Fruit fly (Drosophila melanogaster) whole organism, embryonic: ENCODE data around the gene CG12116.
A peak's percentile ranks its signal among the peaks of the same experiment; 100 is the strongest.

Source experiments
- Atf-2 ChIP-seq: fragments of 200-800 bp; sonication (Bioruptor generic); optimal IDR thresholded peaks from 2 replicates; lab custom pipeline; 2016; ENCODE audit warnings: missing biosample characterization, missing genetic modification characterization
- CG10147 ChIP-seq: fragments of 200-800 bp; sonication (Bioruptor generic); optimal IDR thresholded peaks from 2 replicates; lab custom pipeline; 2019; ENCODE audit warnings: missing biosample characterization, mild to moderate bottlenecking, missing genetic modification characterization, moderate library complexity
- CG12071 ChIP-seq: fragments of 200-800 bp; sonication (Bioruptor generic); optimal IDR thresholded peaks from 3 replicates; lab custom pipeline; 2018; ENCODE audit warnings: missing biosample characterization, mild to moderate bottlenecking, missing genetic modification characterization
- CG12155 ChIP-seq: fragments of 200-800 bp; sonication (Bioruptor generic); optimal IDR thresholded peaks from 3 replicates; lab custom pipeline; 2016; ENCODE audit warnings: missing biosample characterization, missing genetic modification characterization
- CG1233 ChIP-seq: fragments of 200-800 bp; sonication (Bioruptor generic); optimal IDR thresholded peaks from 4 replicates; lab custom pipeline; 2018; ENCODE audit warnings: missing biosample characterization, mild to moderate bottlenecking, missing genetic modification characterization
- CG14441 ChIP-seq: fragments of 200-800 bp; sonication (Bioruptor generic); IDR thresholded peaks from 2 replicates; pipeline ENCODE4 v1.3.6; 2022; ENCODE audit warnings: missing biosample characterization, missing genetic modification characterization
- CG14965 ChIP-seq: fragments of 200-800 bp; sonication (Bioruptor generic); optimal IDR thresholded peaks from 2 replicates; lab custom pipeline; 2016; ENCODE audit warnings: missing biosample characterization, missing genetic modification characterization, borderline replicate concordance
- CG15479 ChIP-seq: fragments of 200-800 bp; sonication (Bioruptor generic); optimal IDR thresholded peaks from 3 replicates; lab custom pipeline; 2019; ENCODE audit warnings: missing biosample characterization, mild to moderate bottlenecking, missing genetic modification characterization, moderate library complexity
- CG16815 ChIP-seq: fragments of 200-800 bp; sonication (Bioruptor generic); optimal IDR thresholded peaks from 3 replicates; lab custom pipeline; 2017; ENCODE audit warnings: missing biosample characterization, mild to moderate bottlenecking, missing genetic modification characterization
- CG16863 ChIP-seq: fragments of 200-800 bp; sonication (Bioruptor generic); optimal IDR thresholded peaks from 3 replicates; lab custom pipeline; 2016; ENCODE audit warnings: missing biosample characterization, missing genetic modification characterization
- CG18262 ChIP-seq: fragments of 200-800 bp; optimal IDR thresholded peaks from 3 replicates; lab custom pipeline; 2019; ENCODE audit warnings: missing biosample characterization, mild to moderate bottlenecking, missing genetic modification characterization, moderate library complexity
- CG32767 ChIP-seq: fragments of 200-800 bp; sonication (Bioruptor generic); IDR thresholded peaks from 2 replicates; pipeline ENCODE4 v1.3.6; 2022; ENCODE audit warnings: missing biosample characterization, missing genetic modification characterization
- CG4617 ChIP-seq: fragments of 200-800 bp; sonication (Bioruptor generic); optimal IDR thresholded peaks from 3 replicates; lab custom pipeline; 2016; ENCODE audit warnings: missing biosample characterization, missing genetic modification characterization, borderline replicate concordance
- CG6813 ChIP-seq: fragments of 200-800 bp; sonication (Bioruptor generic); optimal IDR thresholded peaks from 2 replicates; lab custom pipeline; 2017; ENCODE audit warnings: missing biosample characterization, missing genetic modification characterization, mild to moderate bottlenecking, moderate library complexity, missing genetic modification reagents
- CG7372 ChIP-seq: fragments of 200-800 bp; sonication (Bioruptor generic); IDR thresholded peaks from 2 replicates; pipeline ENCODE4 v1.3.6; 2022; ENCODE audit warnings: missing biosample characterization, missing genetic modification characterization
- CG8089 ChIP-seq: fragments of 200-800 bp; sonication (Bioruptor generic); optimal IDR thresholded peaks from 3 replicates; lab custom pipeline; 2016; ENCODE audit warnings: missing biosample characterization, missing genetic modification characterization
- Doc2 ChIP-seq: fragments of 200-800 bp; sonication (Bioruptor generic); IDR thresholded peaks from 2 replicates; pipeline ENCODE4 v1.3.6; 2022; ENCODE audit warnings: missing biosample characterization, missing genetic modification characterization
- Dp ChIP-seq: fragments of 200-800 bp; sonication (Bioruptor generic); optimal IDR thresholded peaks from 2 replicates; lab custom pipeline; 2018; ENCODE audit warnings: missing biosample characterization, mild to moderate bottlenecking, missing genetic modification characterization, moderate library complexity
- Ets65A ChIP-seq: fragments of 200-800 bp; sonication (Bioruptor generic); peaks from one replicate; lab custom pipeline; 2016; ENCODE audit warnings: missing biosample characterization, missing genetic modification characterization
- Ets97D ChIP-seq: fragments of 200-800 bp; sonication (Bioruptor generic); optimal IDR thresholded peaks from 3 replicates; lab custom pipeline; 2016; ENCODE audit warnings: missing biosample characterization, missing genetic modification characterization
- Lpt ChIP-seq: fragments of >200 bp; optimal IDR thresholded peaks from 2 replicates; lab custom pipeline; 2018; ENCODE audit warnings: missing biosample characterization, missing genetic modification characterization
- MBD-R2 ChIP-seq: fragments of 200-800 bp; sonication (Bioruptor generic); IDR thresholded peaks from 2 replicates; pipeline ENCODE4 v1.3.6; 2022; ENCODE audit warnings: missing biosample characterization, missing genetic modification characterization
- MESR4 ChIP-seq: fragments of 200-800 bp; sonication (Bioruptor generic); optimal IDR thresholded peaks from 2 replicates; lab custom pipeline; 2018; ENCODE audit warnings: missing biosample characterization, mild to moderate bottlenecking, missing genetic modification characterization, moderate library complexity
- Mad ChIP-seq: fragments of 200-800 bp; sonication (Bioruptor generic); optimal IDR thresholded peaks from 2 replicates; lab custom pipeline; 2016; ENCODE audit warnings: missing biosample characterization, missing genetic modification characterization
- NK7.1 ChIP-seq: fragments of 200-800 bp; sonication (Bioruptor generic); optimal IDR thresholded peaks from 3 replicates; lab custom pipeline; 2016; ENCODE audit warnings: missing biosample characterization, missing genetic modification characterization
- Nf-YC ChIP-seq: fragments of 200-800 bp; optimal IDR thresholded peaks from 3 replicates; lab custom pipeline; 2019; ENCODE audit warnings: missing biosample characterization, mild to moderate bottlenecking, missing genetic modification characterization, moderate library complexity
- Opbp ChIP-seq: fragments of 200-800 bp; sonication (Bioruptor generic); IDR thresholded peaks from 3 replicates; pipeline ENCODE4 v1.3.6; 2022; ENCODE audit warnings: missing biosample characterization, missing genetic modification characterization; ENCODE audit not compliant: partially characterized antibody
- Side ChIP-seq: fragments of 200-800 bp; sonication (Bioruptor generic); optimal IDR thresholded peaks from 2 replicates; lab custom pipeline; 2016; ENCODE audit warnings: missing biosample characterization, missing genetic modification characterization
- Stat92E ChIP-seq, 3 experiments: fragments of >200 bp in 2 of 3; fragments of 200-800 bp in 1 of 3; sonication (Bioruptor generic) in 1 of 3; optimal IDR thresholded peaks; 2 replicates each; lab custom pipeline; 2017 to 2019; ENCODE audit warnings: missing biosample characterization in 3 of 3, missing genetic modification characterization in 3 of 3, mild to moderate bottlenecking in 1 of 3, moderate library complexity in 1 of 3
- Trl ChIP-seq, 3 experiments: fragments of >200 bp in 2 of 3; fragments of 200-800 bp in 1 of 3; sonication (Bioruptor generic) in 1 of 3; optimal IDR thresholded peaks; 2 replicates in 1 of 3; 3 replicates in 2 of 3; lab custom pipeline; 2016 to 2017; ENCODE audit warnings: missing biosample characterization in 1 of 3, missing genetic modification characterization in 1 of 3
- aop ChIP-seq: fragments of 200-800 bp; sonication (Bioruptor generic); IDR thresholded peaks from 2 replicates; pipeline ENCODE4 v1.3.6; 2022; ENCODE audit warnings: missing biosample characterization, missing genetic modification characterization
- ase ChIP-seq: fragments of 200-800 bp; sonication (Bioruptor generic); IDR thresholded peaks from 3 replicates; pipeline ENCODE4 v1.3.6; 2022; ENCODE audit warnings: missing biosample characterization, missing genetic modification characterization
- cg ChIP-seq: fragments of 200-800 bp; sonication (Bioruptor generic); optimal IDR thresholded peaks from 3 replicates; lab custom pipeline; 2019; ENCODE audit warnings: missing biosample characterization, mild to moderate bottlenecking, missing genetic modification characterization, moderate library complexity
- chif ChIP-seq, 2 experiments: fragments of 200-800 bp; sonication (Bioruptor generic); optimal IDR thresholded peaks; 3 replicates each; lab custom pipeline; 2016; ENCODE audit warnings: missing biosample characterization in 2 of 2, missing genetic modification characterization in 2 of 2
- danr ChIP-seq: fragments of 200-800 bp; sonication (Bioruptor generic); IDR thresholded peaks from 2 replicates; pipeline ENCODE4 v1.3.6; 2022; ENCODE audit warnings: missing biosample characterization, missing genetic modification characterization
- emc ChIP-seq: fragments of 200-800 bp; sonication (Bioruptor generic); optimal IDR thresholded peaks from 2 replicates; lab custom pipeline; 2016; ENCODE audit warnings: missing biosample characterization, missing genetic modification characterization
- ftz-f1 ChIP-seq: fragments of 200-800 bp; sonication (Bioruptor generic); optimal IDR thresholded peaks from 2 replicates; lab custom pipeline; 2016; ENCODE audit warnings: missing biosample characterization, missing genetic modification characterization
- inv ChIP-seq: fragments of 200-800 bp; sonication (Bioruptor generic); IDR thresholded peaks from 2 replicates; pipeline ENCODE4 v1.3.6; 2022; ENCODE audit warnings: missing biosample characterization, missing genetic modification characterization; ENCODE audit not compliant: partially characterized antibody
- jumu ChIP-seq: fragments of 200-800 bp; sonication (Bioruptor generic); optimal IDR thresholded peaks from 3 replicates; lab custom pipeline; 2016; ENCODE audit warnings: missing biosample characterization, missing genetic modification characterization
- nom ChIP-seq: fragments of 200-800 bp; sonication (Bioruptor generic); optimal IDR thresholded peaks from 2 replicates; lab custom pipeline; 2017; ENCODE audit warnings: missing biosample characterization, missing genetic modification characterization, mild to moderate bottlenecking, moderate library complexity, missing genetic modification reagents
- pb ChIP-seq: fragments of 200-800 bp; sonication (Bioruptor generic); optimal IDR thresholded peaks from 3 replicates; lab custom pipeline; 2016; ENCODE audit warnings: missing biosample characterization, missing genetic modification characterization
- pfk ChIP-seq: fragments of 200-800 bp; sonication (Bioruptor generic); optimal IDR thresholded peaks from 2 replicates; lab custom pipeline; 2018; ENCODE audit warnings: missing biosample characterization, mild to moderate bottlenecking, missing genetic modification characterization, moderate library complexity
- run ChIP-seq: fragments of 200-800 bp; sonication (Bioruptor generic); optimal IDR thresholded peaks from 3 replicates; lab custom pipeline; 2018; ENCODE audit warnings: missing biosample characterization, mild to moderate bottlenecking, missing genetic modification characterization
- slp2 ChIP-seq: fragments of 200-800 bp; sonication (Bioruptor generic); optimal IDR thresholded peaks from 2 replicates; lab custom pipeline; 2016; ENCODE audit warnings: missing biosample characterization, missing genetic modification characterization
- sqz ChIP-seq: fragments of 200-800 bp; sonication (Bioruptor generic); optimal IDR thresholded peaks from 3 replicates; lab custom pipeline; 2018; ENCODE audit warnings: missing biosample characterization, mild to moderate bottlenecking, missing genetic modification characterization
- stwl ChIP-seq: fragments of 200-800 bp; sonication (Bioruptor generic); optimal IDR thresholded peaks from 3 replicates; lab custom pipeline; 2018; ENCODE audit warnings: missing biosample characterization, mild to moderate bottlenecking, missing genetic modification characterization, moderate library complexity
- twi ChIP-seq: fragments of 200-800 bp; optimal IDR thresholded peaks from 2 replicates; lab custom pipeline; 2019; ENCODE audit warnings: missing biosample characterization, mild to moderate bottlenecking, missing genetic modification characterization, moderate library complexity
- vnd ChIP-seq: fragments of 200-800 bp; sonication (Bioruptor generic); IDR thresholded peaks from 3 replicates; pipeline ENCODE4 v1.3.6; 2022; ENCODE audit warnings: missing biosample characterization, missing genetic modification characterization; ENCODE audit not compliant: partially characterized antibody
- z ChIP-seq: fragments of 200-800 bp; sonication (Bioruptor generic); IDR thresholded peaks from 3 replicates; pipeline ENCODE4 v1.3.6; 2022; ENCODE audit warnings: missing biosample characterization, missing genetic modification characterization

CG12116 gene

DNA sequence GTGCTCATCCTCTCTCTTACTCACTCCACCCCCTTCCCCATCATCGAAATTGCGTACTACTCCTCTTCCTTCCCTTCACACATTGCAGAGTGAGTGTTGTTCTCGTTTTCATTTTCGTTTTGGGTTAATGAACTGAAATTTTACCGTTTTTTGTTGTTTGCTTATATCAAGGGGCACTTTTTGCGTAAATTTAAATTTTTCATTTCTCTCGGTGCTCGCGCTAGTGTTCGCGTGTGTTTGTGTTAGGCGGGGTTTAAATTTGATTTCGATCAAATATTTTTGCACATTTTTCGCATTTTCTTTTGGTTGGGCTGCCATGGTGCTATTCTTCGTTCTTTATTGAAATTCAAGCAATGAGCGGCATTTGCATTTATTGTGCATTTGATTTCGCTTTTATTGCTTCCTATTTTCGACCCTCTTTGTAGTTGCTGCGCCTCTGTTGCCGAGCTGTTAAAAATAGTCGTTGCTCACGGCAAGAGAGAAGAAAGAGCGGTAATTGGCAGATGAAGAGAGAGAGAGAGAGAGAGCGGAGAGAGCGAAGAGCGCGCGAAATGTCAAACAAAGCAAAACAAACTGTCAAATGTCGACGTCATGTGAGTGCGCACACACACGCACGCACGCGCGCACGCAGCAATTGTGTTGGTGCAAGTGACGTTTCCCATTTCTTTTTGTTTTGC, 47.9 kb downstream of the CG12116 start (continued):
- TF ChIP-seq CG12071 (GFP tag; lab: Kevin White, UChicago) = no peak
- no peak for TF ChIP-seq MESR4 (GFP tag; lab: Kevin White, UChicago)
- TF ChIP-seq vnd (GFP tag; lab: Robert Waterston, UW) = no peak
- no peak for TF ChIP-seq CG18262
- no peak for TF ChIP-seq Nf-YC (tag; lab: Kevin White, UChicago)
- TF ChIP-seq Doc2 (GFP tag; lab: Robert Waterston, UW) = no peak
- no peak for TF ChIP-seq CG16863 (GFP tag; lab: Kevin White, UChicago)
- no peak for TF ChIP-seq Dp (GFP tag; lab: Kevin White, UChicago)
- no peak for TF ChIP-seq CG12155
- 0 out of 2 replicates have a peak, but pooled peaks have one; percentile 22 for TF ChIP-seq MBD-R2 (GFP tag; lab: Robert Waterston, UW)
- no peak for TF ChIP-seq Opbp (GFP tag; lab: Robert Waterston, UW)
- TF ChIP-seq chif (GFP tag; optimal IDR thresholded peaks at IDR 0.05; lab: Kevin White, UChicago) = no peak
- no peak for TF ChIP-seq pb (GFP tag; lab: Kevin White, UChicago)
- TF ChIP-seq cg (GFP tag; lab: Kevin White, UChicago) = peak; percentile 85
- no peak for TF ChIP-seq CG10147 (GFP tag; lab: Kevin White, UChicago)
- no peak for TF ChIP-seq CG8089 (GFP tag; lab: Kevin White, UChicago)
- TF ChIP-seq emc = no peak
- no peak for TF ChIP-seq CG14965 (GFP tag; lab: Kevin White, UChicago)
- TF ChIP-seq inv = no peak
- no peak for TF ChIP-seq NK7.1 (GFP tag; lab: Kevin White, UChicago)
- TF ChIP-seq sqz (GFP tag; lab: Kevin White, UChicago) = peak; percentile 60
- no peak for TF ChIP-seq jumu (GFP tag; lab: Kevin White, UChicago)
- TF ChIP-seq aop (GFP tag; lab: Robert Waterston, UW) = no peak
- no peak for TF ChIP-seq CG32767 (GFP tag; lab: Robert Waterston, UW)
- no peak for TF ChIP-seq CG16815 (GFP tag; lab: Kevin White, UChicago)
- TF ChIP-seq z = 0 out of 3 replicates have a peak, but pooled peaks have one; percentile 14
- TF ChIP-seq CG14441 (GFP tag; lab: Robert Waterston, UW) = no peak
- TF ChIP-seq Side = no peak
- peak in 1 of 3 experiments; percentile 84 for TF ChIP-seq Stat92E (GFP tag; optimal IDR thresholded peaks at IDR 0.05; lab: Kevin White, UChicago)
- TF ChIP-seq, all 482 proteins: peak for 81

- TF ChIP-seq CG7372 (no peak), slp2 (no peak), Ets65A (GFP tag; lab: Kevin White, UChicago) (no peak), stwl (tag; lab: Kevin White, UChicago) (peak; percentile 51), Atf-2 (GFP tag; lab: Kevin White, UChicago) (no peak), CG8089 (GFP tag; lab: Kevin White, UChicago) (no peak), Mad (GFP tag; lab: Kevin White, UChicago) (no peak), ase (GFP tag; lab: Robert Waterston, UW) (no peak), CG15479 (GFP tag; lab: Kevin White, UChicago) (peak; percentile 14), twi (tag; lab: Kevin White, UChicago) (peak; percentile 44), vnd (GFP tag; lab: Robert Waterston, UW) (no peak), danr (GFP tag; lab: Robert Waterston, UW) (no peak), CG6813 (no peak), Ets97D (GFP tag; lab: Kevin White, UChicago) (no peak), pb (GFP tag; lab: Kevin White, UChicago) (no peak), pfk (GFP tag; lab: Kevin White, UChicago) (peak; percentile 4), CG4617 (no peak), CG1233 (GFP tag; lab: Kevin White, UChicago) (no peak), Lpt (GFP tag; lab: Kevin White, UChicago) (no peak), Trl (optimal IDR thresholded peaks at IDR 0.05; lab: Kevin White, UChicago) (peak in 1 of 2 experiments; percentile 8), Trl (GFP tag; optimal IDR thresholded peaks at IDR 0.05; lab: Kevin White, UChicago) (no peak), nom (GFP tag; lab: Kevin White, UChicago) (peak; percentile 52), run (tag; lab: Kevin White, UChicago) (no peak), ftz-f1 (GFP tag; lab: Kevin White, UChicago) (no peak)
Observed at dm6 chrX:8419534-8419933, 49.3 kb downstream of the CG12116 start.
